Worm (Caenorhabditis elegans) whole organism, L4/young adult: ENCODE measurements around the gene D1086.10.

Experiments
- W03F9.2 ChIP-seq: fragments of 150-350 bp; optimal IDR thresholded peaks from 2 replicates; lab custom pipeline; 2014; ENCODE audit warnings: missing biosample characterization, missing genetic modification characterization
- him-1 ChIP-seq: sonication (generic microtip); optimal IDR thresholded peaks from 2 replicates; lab custom pipeline; 2016; ENCODE audit warnings: missing genotype, missing genetic modification reagents, missing genetic modification characterization, missing compliant biosample characterization

- TF ChIP-seq him-1 (no peak), W03F9.2 (tag; lab: Kevin White, UChicago) (no peak)
These were observed 18.3 kb downstream of the D1086.10 start, which contains the start of gene D1086.12 for ce11 chrV:14100886-14101285.
